Fruit fly (Drosophila melanogaster): ENCODE results near the gene CG46448.

CG46448 gene

DNA sequence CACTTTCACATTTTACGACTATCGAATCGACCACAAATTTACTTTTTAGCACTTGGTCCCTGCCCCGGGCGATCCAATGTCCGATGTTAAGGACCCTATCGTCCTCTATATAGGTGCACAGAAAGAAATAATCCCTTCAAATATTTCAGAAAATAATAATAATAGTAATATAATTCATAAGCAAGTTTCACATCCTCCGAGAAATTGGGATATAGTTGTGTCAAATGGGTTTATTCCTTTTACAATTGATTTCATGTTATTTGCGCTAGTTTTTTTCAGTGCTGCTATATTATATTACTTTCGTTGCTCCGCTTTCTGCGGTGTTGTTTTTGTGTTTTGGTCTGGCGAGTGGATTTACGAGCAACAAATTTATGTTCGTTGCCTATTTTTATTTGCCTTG is 43.0 kb upstream of the CG46448 start (continued):
- TF ChIP-seq CG14710 (tag; optimal IDR thresholded peaks at IDR 0.05) (no peak), kay (GFP tag; optimal IDR thresholded peaks at IDR 0.05) (no peak), ATbp (GFP tag; optimal IDR thresholded peaks at IDR 0.05) (no peak), vnd (GFP tag; IDR thresholded peaks at IDR 0.05; ENCODE audit: partially characterized antibody) (no peak), CG17361 (GFP tag; IDR thresholded peaks at IDR 0.05) (no peak), CG34224 (GFP tag; IDR thresholded peaks at IDR 0.05; ENCODE audit: partially characterized antibody) (no peak), Oli (tag; optimal IDR thresholded peaks at IDR 0.05) (peak; percentile 12), sens (GFP tag) (no peak), CG32772 (GFP tag; IDR thresholded peaks at IDR 0.05) (no peak), Nf-YA (GFP tag; IDR thresholded peaks at IDR 0.05) (no peak), twi (tag; optimal IDR thresholded peaks at IDR 0.05) (no peak), ken (GFP tag; IDR thresholded peaks at IDR 0.05) (no peak), cad (GFP tag; optimal IDR thresholded peaks at IDR 0.05) (no peak), Xrp1 (GFP tag; IDR thresholded peaks at IDR 0.05) (peak; percentile 47; the same call in 1 of the 2 replicates), tgo (GFP tag; IDR thresholded peaks at IDR 0.05) (peak; percentile 41; the same call in 1 of the 3 replicates), Eip74EF (GFP tag; optimal IDR thresholded peaks at IDR 0.05) (no peak), disco-r (GFP tag; optimal IDR thresholded peaks at IDR 0.05) (no peak), CG9609 (GFP tag; optimal IDR thresholded peaks at IDR 0.05) (no peak), Fer2 (tag; optimal IDR thresholded peaks at IDR 0.05) (no peak), CG4424 (GFP tag; optimal IDR thresholded peaks at IDR 0.05) (peak; percentile 9), gro (GFP tag; optimal IDR thresholded peaks at IDR 0.05) (no peak), CG18011 (GFP tag; optimal IDR thresholded peaks at IDR 0.05) (no peak), CG10654 (GFP tag; optimal IDR thresholded peaks at IDR 0.05) (no peak), p53 (GFP tag; optimal IDR thresholded peaks at IDR 0.05) (no peak), BtbVII (GFP tag; optimal IDR thresholded peaks at IDR 0.05) (peak; percentile 15), MESR4 (GFP tag; optimal IDR thresholded peaks at IDR 0.05) (no peak), hbn (GFP tag; IDR thresholded peaks at IDR 0.05; ENCODE audit: partially characterized antibody) (no peak), Usf (GFP tag; optimal IDR thresholded peaks at IDR 0.05) (no peak), CG4617 (GFP tag; optimal IDR thresholded peaks at IDR 0.05; ENCODE audit: borderline replicate concordance) (no peak), Oaz (GFP tag; IDR thresholded peaks at IDR 0.05) (no peak), CG10366 (GFP tag; IDR thresholded peaks at IDR 0.05) (no peak; the same call in 1 of the 2 replicates), exex (tag; optimal IDR thresholded peaks at IDR 0.05) (peak; percentile 12), CG17912 (GFP tag; optimal IDR thresholded peaks at IDR 0.05) (no peak), Atf6 (GFP tag; IDR thresholded peaks at IDR 0.05) (no peak), CG10959 (GFP tag; IDR thresholded peaks at IDR 0.05) (no peak), Deaf1 (tag; optimal IDR thresholded peaks at IDR 0.05) (peak; percentile 30), C15 (GFP tag; IDR thresholded peaks at IDR 0.05) (no peak), CG30403 (GFP tag; optimal IDR thresholded peaks at IDR 0.05) (peak; percentile 19), sob (GFP tag; IDR thresholded peaks at IDR 0.05) (peak; percentile 71), tup (GFP tag; optimal IDR thresholded peaks at IDR 0.05) (no peak), CG1603 (tag; optimal IDR thresholded peaks at IDR 0.05) (no peak), inv (GFP tag; IDR thresholded peaks at IDR 0.05; ENCODE audit: partially characterized antibody) (no peak), CG17612 (GFP tag; IDR thresholded peaks at IDR 0.05) (no peak), CG9727 (GFP tag; optimal IDR thresholded peaks at IDR 0.05) (peak; percentile 53), bowl (GFP tag; IDR thresholded peaks at IDR 0.05) (no peak), NK7.1 (GFP tag; optimal IDR thresholded peaks at IDR 0.05) (no peak), btn (GFP tag; optimal IDR thresholded peaks at IDR 0.05) (no peak), grn (GFP tag; optimal IDR thresholded peaks at IDR 0.05) (no peak), CG7357 (GFP tag; IDR thresholded peaks at IDR 0.05) (no peak), CG17802 (tag; optimal IDR thresholded peaks at IDR 0.05) (no peak), zen (tag; optimal IDR thresholded peaks at IDR 0.05) (peak; percentile 32), rib (GFP tag; IDR thresholded peaks at IDR 0.05) (no peak)

Measured in whole organism, embryonic.